Fruit fly (Drosophila melanogaster) whole organism: ENCODE results near the gene CG10324.

ENCODE experiments used
- CG8478 ChIP-seq: fragments of >200 bp; optimal IDR thresholded peaks from 2 replicates; lab custom pipeline; 2018; ENCODE audit warnings: inconsistent platforms
- Dll ChIP-seq: fragments of >200 bp; optimal IDR thresholded peaks from 2 replicates; lab custom pipeline; 2017
- EcR ChIP-seq, 2 experiments: fragments of >200 bp; optimal IDR thresholded peaks; 2 replicates each; lab custom pipeline; 2017; ENCODE audit warnings: missing biosample characterization in 2 of 2, missing genetic modification characterization in 2 of 2, missing genetic modification reagents in 2 of 2
- pan ChIP-seq: fragments of >200 bp; optimal IDR thresholded peaks from 2 replicates; lab custom pipeline; 2017
- psq ChIP-seq: fragments of >200 bp; optimal IDR thresholded peaks from 2 replicates; lab custom pipeline; 2017
- usp ChIP-seq: fragments of >200 bp; optimal IDR thresholded peaks from 2 replicates; lab custom pipeline; 2017; ENCODE audit warnings: missing biosample characterization, missing genetic modification characterization, mixed read lengths

Gene CG10324

dm6 chr3R:16617650-16618049, 29.2 kb downstream of the CG10324 start, which contains the start of gene CG17560:
Gene CG17560 (plus strand): TSS chr3R:16617950.
- TF ChIP-seq psq (lab: Kevin White, UChicago), result no peak
- no peak for TF ChIP-seq Dll (lab: Kevin White, UChicago)
- no peak for TF ChIP-seq EcR (GFP tag; optimal IDR thresholded peaks at IDR 0.05; lab: Kevin White, UChicago)
- TF ChIP-seq pan (lab: Kevin White, UChicago), result no peak
- no peak for TF ChIP-seq CG8478 (lab: Kevin White, UChicago)
- no peak for TF ChIP-seq usp

dm6 chr3R:16615009-16615408, 31.8 kb downstream of the CG10324 start, which contains the start of gene CG17562:
Gene CG17562 (plus strand): TSS chr3R:16615309.
- TF ChIP-seq usp, result no peak

DNA sequence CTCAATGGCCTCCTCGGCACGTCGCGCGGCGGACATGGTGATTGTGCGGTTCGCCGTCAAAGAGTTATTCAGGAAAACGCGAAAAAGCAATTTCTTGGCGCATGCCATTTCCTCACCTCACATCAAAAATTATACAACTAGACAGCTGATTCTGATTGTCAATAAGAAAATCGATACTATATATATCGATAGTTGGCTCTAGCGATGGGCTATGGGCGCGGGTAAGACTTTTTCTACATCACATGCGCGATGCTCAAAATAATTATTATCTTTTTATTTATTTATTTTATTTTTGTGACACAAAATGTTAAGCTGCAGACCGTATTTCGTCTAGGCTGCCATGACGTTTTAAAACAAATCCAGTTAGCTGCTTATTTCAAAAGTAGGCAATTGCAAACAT, 32.6 kb downstream of the CG10324 start, which contains the start of gene CG10340:
Gene CG10340 (minus strand): TSS at position 151 of the 400 bp plus-strand sequence.
- TF ChIP-seq CG8478 (lab: Kevin White, UChicago) (no peak), Dll (lab: Kevin White, UChicago) (no peak)

dm6 chr3R:16613300-16613699, 33.5 kb downstream of the CG10324 start, which contains the start of gene CG12783:
Gene CG12783 (minus strand): TSS chr3R:16613400.
- no peak for TF ChIP-seq CG8478 (lab: Kevin White, UChicago)
- no peak for TF ChIP-seq Dll (lab: Kevin White, UChicago)
- no peak for TF ChIP-seq psq (lab: Kevin White, UChicago)
- TF ChIP-seq usp, result no peak
- TF ChIP-seq pan (lab: Kevin White, UChicago), result no peak

- TF ChIP-seq pan (lab: Kevin White, UChicago), result no peak
- TF ChIP-seq EcR (GFP tag; optimal IDR thresholded peaks at IDR 0.05; lab: Kevin White, UChicago), result no peak
- TF ChIP-seq usp, result no peak
Measured at dm6 chr3R:16611240-16611639, 35.6 kb downstream of the CG10324 start.

DNA sequence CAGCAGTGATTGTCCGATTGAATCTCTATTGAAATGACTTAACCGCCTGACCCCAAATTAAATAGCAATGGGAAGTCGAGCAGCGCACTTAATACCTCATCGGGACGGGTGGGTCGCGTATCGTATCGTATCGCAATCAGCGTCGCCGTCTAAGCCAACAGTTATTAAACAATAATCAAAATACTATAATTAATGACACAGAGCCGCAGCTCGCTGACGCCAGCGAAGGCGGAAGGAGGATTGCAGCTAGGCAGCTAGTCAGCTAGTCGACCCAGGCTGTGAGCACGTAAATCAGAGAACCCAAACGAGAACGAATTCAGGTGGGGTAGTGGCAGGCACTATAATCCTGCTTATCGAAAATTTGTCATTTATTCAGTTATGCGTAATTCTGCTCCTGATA, 37.9 kb downstream of the CG10324 start, which contains the start of gene NPF:
Gene NPF (plus strand): TSS at position 301 of the 400 bp plus-strand sequence.
- TF ChIP-seq psq (lab: Kevin White, UChicago) (no peak), EcR (GFP tag; optimal IDR thresholded peaks at IDR 0.05; lab: Kevin White, UChicago) (no peak), usp (no peak), Dll (lab: Kevin White, UChicago) (no peak), CG8478 (lab: Kevin White, UChicago) (no peak), pan (lab: Kevin White, UChicago) (no peak)

DNA sequence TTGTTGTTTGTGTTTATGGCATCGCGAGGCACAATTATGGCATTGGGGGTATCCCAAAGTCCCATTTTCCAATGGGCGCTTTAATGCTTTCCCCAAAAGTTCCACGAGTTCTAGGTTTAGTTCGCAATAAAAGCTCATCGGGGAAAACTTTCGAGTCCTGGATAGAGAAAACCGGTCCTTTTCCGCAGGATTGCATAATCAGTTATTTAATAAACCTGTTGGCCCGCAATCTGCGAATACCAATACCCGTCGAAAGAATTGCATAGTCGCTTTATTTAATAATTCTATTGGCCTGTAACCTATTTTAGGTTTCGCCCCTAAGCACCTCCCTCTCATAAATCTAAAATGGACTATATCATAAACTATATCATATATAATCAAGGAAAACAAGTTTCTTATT, 40.9 kb downstream of the CG10324 start:
- no peak for TF ChIP-seq usp

- TF ChIP-seq EcR (GFP tag; optimal IDR thresholded peaks at IDR 0.05; lab: Kevin White, UChicago) (no peak), CG8478 (lab: Kevin White, UChicago) (no peak), psq (lab: Kevin White, UChicago) (no peak), pan (lab: Kevin White, UChicago) (no peak), Dll (lab: Kevin White, UChicago) (no peak), usp (no peak)
Measured at dm6 chr3R:16604715-16605114, 42.1 kb downstream of the CG10324 start, which contains the start of gene CG10345. Gene CG10345 (minus strand): TSS chr3R:16604861.

dm6 chr3R:16600735-16601134, 46.1 kb downstream of the CG10324 start:
- no peak for TF ChIP-seq pan (lab: Kevin White, UChicago)
- TF ChIP-seq usp, result no peak
- TF ChIP-seq Dll (lab: Kevin White, UChicago), result no peak
- TF ChIP-seq psq (lab: Kevin White, UChicago), result no peak
- TF ChIP-seq EcR (GFP tag; optimal IDR thresholded peaks at IDR 0.05; lab: Kevin White, UChicago), result no peak
- no peak for TF ChIP-seq CG8478 (lab: Kevin White, UChicago)

dm6 chr3R:16599647-16600046, 47.2 kb downstream of the CG10324 start:
- TF ChIP-seq usp, result no peak
- TF ChIP-seq EcR (GFP tag; optimal IDR thresholded peaks at IDR 0.05; lab: Kevin White, UChicago), result peak in 1 of 2 experiments; percentile 38
- no peak for TF ChIP-seq CG8478 (lab: Kevin White, UChicago)
